Fruit fly (Drosophila melanogaster): ENCODE measurements around the gene CG2004.

Gene CG2004

DNA sequence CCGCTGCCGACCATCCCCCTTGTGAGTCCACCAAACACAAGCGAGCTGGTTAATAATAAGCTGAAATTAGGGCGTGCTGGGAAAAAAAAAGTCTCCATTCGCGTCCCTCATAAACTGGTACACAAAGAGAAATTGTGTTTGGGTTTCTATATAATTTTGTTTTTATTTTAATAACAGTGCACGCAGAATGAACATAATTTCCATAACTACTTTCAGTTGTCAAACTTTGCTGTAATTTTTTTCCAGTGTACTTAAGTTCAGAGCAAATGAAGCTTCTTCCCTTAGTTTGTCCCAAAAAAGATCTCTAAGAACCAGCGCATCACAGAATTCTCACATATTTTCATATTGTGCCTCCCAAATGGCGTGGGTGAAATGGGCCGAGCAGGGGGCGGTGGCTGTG lies 13.3 kb upstream of the CG2004 start:
- TF ChIP-seq E2f2 (GFP tag; IDR thresholded peaks at IDR 0.05) (no peak), CG2712 (tag; optimal IDR thresholded peaks at IDR 0.05) (peak; percentile 15), row (GFP tag; IDR thresholded peaks at IDR 0.05) (0 out of 3 replicates have a peak, but pooled peaks have one; percentile 22), gem (tag; optimal IDR thresholded peaks at IDR 0.05) (peak; percentile 19), CG31388 (GFP tag; optimal IDR thresholded peaks at IDR 0.05) (no peak), slbo (GFP tag; IDR thresholded peaks at IDR 0.05) (0 out of 2 replicates have a peak, but pooled peaks have one; percentile 19), CG15011 (GFP tag; optimal IDR thresholded peaks at IDR 0.05) (no peak), Blimp-1 (GFP tag; optimal IDR thresholded peaks at IDR 0.05) (peak; percentile 3), CG17328 (GFP tag; IDR thresholded peaks at IDR 0.05) (peak; percentile 29; the same call in 1 of the 2 replicates), CG14441 (GFP tag; IDR thresholded peaks at IDR 0.05) (0 out of 2 replicates have a peak, but pooled peaks have one; percentile 25), Oli (tag; optimal IDR thresholded peaks at IDR 0.05) (peak; percentile 3), hkb (optimal IDR thresholded peaks at IDR 0.05) (no peak), hkb (GFP tag; IDR thresholded peaks at IDR 0.05) (peak; percentile 19; the same call in 1 of the 2 replicates), sens (GFP tag) (peak; percentile 79), bsh (GFP tag; optimal IDR thresholded peaks at IDR 0.05) (peak in 1 of 2 experiments; percentile 39), tap (tag; optimal IDR thresholded peaks at IDR 0.05) (no peak), ci (GFP tag; IDR thresholded peaks at IDR 0.05) (0 out of 3 replicates have a peak, but pooled peaks have one; percentile 30), sisA (GFP tag; IDR thresholded peaks at IDR 0.05) (peak; percentile 56; the same call in 1 of the 2 replicates), Med (GFP tag) (peak; percentile 39), CG32767 (GFP tag; IDR thresholded peaks at IDR 0.05) (0 out of 2 replicates have a peak, but pooled peaks have one; percentile 34), Xrp1 (GFP tag; IDR thresholded peaks at IDR 0.05) (peak; percentile 31; the same call in 1 of the 2 replicates)

DNA sequence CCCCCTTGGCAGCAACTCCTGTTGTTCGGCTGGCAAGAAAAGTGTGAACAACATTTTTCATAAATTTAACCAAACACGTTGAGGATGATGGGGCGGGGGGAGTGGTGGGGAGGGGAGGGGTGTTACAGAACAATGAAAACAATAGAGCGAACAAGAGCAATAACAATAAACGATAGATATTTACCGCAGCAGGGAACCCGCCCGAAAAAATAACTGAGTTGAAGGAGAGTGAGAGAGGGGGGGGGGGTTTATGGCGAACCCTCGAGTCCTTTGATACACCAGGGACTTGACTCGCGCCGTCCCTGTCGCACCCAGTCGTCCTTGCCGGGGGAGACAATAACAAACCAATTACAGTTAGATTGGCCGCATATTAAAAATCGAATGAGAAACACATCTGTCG lies 12.1 kb upstream of the CG2004 start:
- TF ChIP-seq CG10147 (GFP tag; optimal IDR thresholded peaks at IDR 0.05) (no peak), crol (GFP tag; IDR thresholded peaks at IDR 0.05) (peak; percentile 82), Dek (tag; optimal IDR thresholded peaks at IDR 0.05) (no peak), stc (GFP tag; IDR thresholded peaks at IDR 0.05) (no peak), CG6854 (GFP tag; optimal IDR thresholded peaks at IDR 0.05) (no peak), tap (tag; optimal IDR thresholded peaks at IDR 0.05) (peak; percentile 58), Bdp1 (GFP tag; optimal IDR thresholded peaks at IDR 0.05) (no peak), tin (GFP tag; optimal IDR thresholded peaks at IDR 0.05) (no peak), Lim3 (GFP tag; IDR thresholded peaks at IDR 0.05) (no peak), HmgZ (tag; optimal IDR thresholded peaks at IDR 0.05) (no peak), toy (GFP tag; IDR thresholded peaks at IDR 0.05) (no peak), abd-A (tag; optimal IDR thresholded peaks at IDR 0.05) (peak; percentile 54), ash1 (GFP tag; optimal IDR thresholded peaks at IDR 0.05) (no peak), mirr (GFP tag; optimal IDR thresholded peaks at IDR 0.05) (peak; percentile 14), CG14441 (GFP tag; IDR thresholded peaks at IDR 0.05) (no peak), pan (optimal IDR thresholded peaks at IDR 0.05) (no peak), pan (GFP tag; optimal IDR thresholded peaks at IDR 0.05 in 1 of 2, IDR thresholded peaks at IDR 0.05 in 1 of 2) (no peak), CG32767 (GFP tag; IDR thresholded peaks at IDR 0.05) (no peak), eyg (GFP tag; optimal IDR thresholded peaks at IDR 0.05) (no peak), CG6272 (GFP tag; IDR thresholded peaks at IDR 0.05) (no peak), Neu2 (GFP tag; optimal IDR thresholded peaks at IDR 0.05; ENCODE audit: borderline replicate concordance) (no peak), tio (GFP tag; optimal IDR thresholded peaks at IDR 0.05) (no peak), CG11723 (GFP tag; optimal IDR thresholded peaks at IDR 0.05) (no peak), Hey (tag; optimal IDR thresholded peaks at IDR 0.05) (peak; percentile 39), D (optimal IDR thresholded peaks at IDR 0.05) (no peak), D (GFP tag; optimal IDR thresholded peaks at IDR 0.05) (peak; percentile 76)

Measured in whole organism, embryonic.